Worm (Caenorhabditis elegans): Measurements from ENCODE around the gene pcp-1.

DNA sequence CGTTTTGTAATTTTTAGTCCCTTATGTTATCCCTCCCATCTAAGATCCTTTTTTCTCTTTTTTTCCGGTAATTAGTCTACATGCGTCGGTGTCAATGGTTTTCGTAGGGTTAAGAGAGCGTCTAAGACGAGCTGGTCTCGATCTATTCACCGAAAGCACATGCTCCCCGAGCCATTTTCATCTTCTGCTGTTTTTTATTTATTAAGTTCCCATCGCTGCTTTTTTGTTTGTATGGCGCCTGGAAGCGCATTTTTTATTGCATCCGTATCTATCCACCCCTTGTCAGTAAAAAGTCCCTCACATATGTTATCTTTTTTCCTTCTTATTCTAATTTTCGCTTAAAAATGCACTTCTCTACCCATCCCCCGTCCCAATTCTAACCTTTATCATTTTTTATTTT lies 21.9 kb upstream of the pcp-1 start:
- TF ChIP-seq unc-130 (GFP tag; optimal IDR thresholded peaks at IDR 0.05): no peak
- TF ChIP-seq jun-1 (tag; optimal IDR thresholded peaks at IDR 0.05): no peak
- no peak for TF ChIP-seq ztf-11 (tag; optimal IDR thresholded peaks at IDR 0.05)
- no peak for TF ChIP-seq ama-1 (optimal IDR thresholded peaks at IDR 0.05)
- no peak for TF ChIP-seq nhr-237 (tag; optimal IDR thresholded peaks at IDR 0.05)
- no peak for TF ChIP-seq ceh-28 (tag; optimal IDR thresholded peaks at IDR 0.05)
- no peak for TF ChIP-seq Y75B8A.6 (GFP tag; IDR thresholded peaks at IDR 0.05)
- no peak for TF ChIP-seq lin-13 (GFP tag; optimal IDR thresholded peaks at IDR 0.05)
- no peak for TF ChIP-seq unc-62 (GFP tag; optimal IDR thresholded peaks at IDR 0.05 in 1 of 2)
- no peak for TF ChIP-seq unc-62 (tag; optimal IDR thresholded peaks at IDR 0.05)
- no peak for TF ChIP-seq nhr-111 (GFP tag; optimal IDR thresholded peaks at IDR 0.05)
- no peak for TF ChIP-seq nhr-6 (tag; optimal IDR thresholded peaks at IDR 0.05)
- TF ChIP-seq dpl-1 (GFP tag; optimal IDR thresholded peaks at IDR 0.05): no peak

Data from whole organism, L4 larva.